Worm (Caenorhabditis elegans) whole organism, L4 larva: ENCODE results near the gene cyn-16.

Experiments used
- ZK546.5 ChIP-seq, 2 experiments: sonication (generic microtip); optimal IDR thresholded peaks; 2 replicates each; lab custom pipeline; 2017; ENCODE audit warnings: missing biosample characterization in 2 of 2, missing genetic modification characterization in 2 of 2
- aly-2 ChIP-seq: sonication (generic microtip); optimal IDR thresholded peaks from 2 replicates; lab custom pipeline; 2018; ENCODE audit warnings: missing biosample characterization, missing genetic modification characterization
- ama-1 ChIP-seq: fragments of 150-350 bp; optimal IDR thresholded peaks from 2 replicates; lab custom pipeline; 2014; ENCODE audit warnings: inconsistent platforms, mixed read lengths
- ces-1 ChIP-seq: fragments of 150-350 bp; sonication (generic microtip); optimal IDR thresholded peaks from 4 replicates; lab custom pipeline; 2014; ENCODE audit warnings: missing biosample characterization, missing genetic modification reagents, missing genetic modification characterization
- dmd-9 ChIP-seq: fragments of 200-800 bp; sonication (Bioruptor generic); IDR thresholded peaks from 2 replicates; pipeline ENCODE4 v1.3.6; 2022; ENCODE audit warnings: missing genetic modification reagents, missing genetic modification characterization, missing compliant biosample characterization
- dpl-1 ChIP-seq: fragments of 150-350 bp; optimal IDR thresholded peaks from 2 replicates; lab custom pipeline; 2014; ENCODE audit warnings: missing biosample characterization, missing genetic modification reagents, missing genetic modification characterization
- fos-1 ChIP-seq: fragments of 150-350 bp; optimal IDR thresholded peaks from 2 replicates; lab custom pipeline; 2014; ENCODE audit warnings: missing biosample characterization, missing genetic modification characterization
- hif-1 ChIP-seq, 2 experiments: sonication (generic microtip); optimal IDR thresholded peaks; 2 replicates each; lab custom pipeline; 2016 to 2017; ENCODE audit warnings: missing compliant biosample characterization in 2 of 2, missing genetic modification characterization in 2 of 2, missing genetic modification reagents in 2 of 2, missing genotype in 2 of 2, mild to moderate bottlenecking in 1 of 2
- jun-1 ChIP-seq: fragments of 150-350 bp; optimal IDR thresholded peaks from 2 replicates; lab custom pipeline; 2014; ENCODE audit warnings: missing biosample characterization, missing genetic modification reagents, missing genetic modification characterization
- lsy-2 ChIP-seq, 2 experiments: fragments of 150-350 bp in 1 of 2; sonication (generic microtip) in 1 of 2; optimal IDR thresholded peaks; 2 replicates each; lab custom pipeline; 2014 to 2017; ENCODE audit warnings: missing biosample characterization in 2 of 2, missing genetic modification characterization in 2 of 2
- nhr-237 ChIP-seq: sonication (generic microtip); optimal IDR thresholded peaks from 2 replicates; lab custom pipeline; 2017; ENCODE audit warnings: missing biosample characterization, missing genetic modification characterization
- nhr-28 ChIP-seq: fragments of 150-350 bp; optimal IDR thresholded peaks from 2 replicates; lab custom pipeline; 2014; ENCODE audit warnings: missing biosample characterization, missing genetic modification characterization
- nhr-41 ChIP-seq: fragments of 200-800 bp; sonication (Bioruptor generic); IDR thresholded peaks from 2 replicates; pipeline ENCODE4 v1.3.6; 2022; ENCODE audit warnings: missing genetic modification reagents, missing genetic modification characterization, missing compliant biosample characterization
- skn-1 ChIP-seq: fragments of 150-350 bp; optimal IDR thresholded peaks from 2 replicates; lab custom pipeline; 2014; ENCODE audit warnings: missing biosample characterization, missing genetic modification characterization

- TF ChIP-seq ces-1 (no peak), ama-1 (lab: Kevin White, UChicago) (no peak), nhr-237 (tag; lab: Kevin White, UChicago) (no peak), jun-1 (tag; lab: Kevin White, UChicago) (no peak), ZK546.5 (tag; optimal IDR thresholded peaks at IDR 0.05; lab: Kevin White, UChicago) (no peak), skn-1 (no peak), dmd-9 (GFP tag; lab: Robert Waterston, UW) (0 out of 2 replicates have a peak, but pooled peaks have one; percentile 16), hif-1 (tag; optimal IDR thresholded peaks at IDR 0.05; lab: Kevin White, UChicago) (peak in 1 of 2 experiments; percentile 92), fos-1 (tag; lab: Kevin White, UChicago) (no peak), nhr-28 (tag; lab: Kevin White, UChicago) (peak; percentile 71), dpl-1 (GFP tag; lab: Kevin White, UChicago) (no peak), lsy-2 (tag; optimal IDR thresholded peaks at IDR 0.05; lab: Kevin White, UChicago) (peak in 1 of 2 experiments; percentile 65), nhr-41 (GFP tag; lab: Robert Waterston, UW) (no peak), aly-2 (tag; lab: Kevin White, UChicago) (no peak)
Measured at ce11 chrII:12042108-12042960, 5.8 kb upstream of the cyn-16 start, which contains the start of gene ippk-1.
